Worm (Caenorhabditis elegans): ENCODE measurements around the gene agl-1.
A peak's percentile ranks its signal among the peaks of the same experiment; 100 is the strongest.

agl-1 gene

ce11 chrII:14388213-14388612 is 30.3 kb upstream of the agl-1 start, which contains the start of gene F26H11.8:
F26H11.8 (plus strand) TSS chrII:14388513.
- TF ChIP-seq ceh-16 (tag; optimal IDR thresholded peaks at IDR 0.05) (no peak), ZK546.5 (tag; optimal IDR thresholded peaks at IDR 0.05) (no peak), nhr-6 (tag; optimal IDR thresholded peaks at IDR 0.05) (no peak), nhr-21 (tag; optimal IDR thresholded peaks at IDR 0.05) (no peak), sma-9 (GFP tag; optimal IDR thresholded peaks at IDR 0.05) (no peak), sma-9 (tag; optimal IDR thresholded peaks at IDR 0.05) (no peak), crh-2 (tag; optimal IDR thresholded peaks at IDR 0.05) (no peak), nhr-77 (tag; optimal IDR thresholded peaks at IDR 0.05) (no peak), alr-1 (tag; optimal IDR thresholded peaks at IDR 0.05) (no peak), nhr-11 (tag; optimal IDR thresholded peaks at IDR 0.05) (no peak)

ce11 chrII:14383644-14384043 is 25.7 kb upstream of the agl-1 start, which contains the start of gene mes-2:
mes-2 (plus strand) TSS chrII:14383973.
- TF ChIP-seq nhr-129 (tag; optimal IDR thresholded peaks at IDR 0.05) (peak; percentile 74), lin-13 (GFP tag; optimal IDR thresholded peaks at IDR 0.05) (peak; percentile 79), R02D3.7 (tag; optimal IDR thresholded peaks at IDR 0.05) (peak; percentile 38), crh-2 (tag; optimal IDR thresholded peaks at IDR 0.05) (peak; percentile 87), mab-5 (tag; optimal IDR thresholded peaks at IDR 0.05) (peak; percentile 78), lin-11 (tag; optimal IDR thresholded peaks at IDR 0.05) (no peak), gmeb-1 (tag; optimal IDR thresholded peaks at IDR 0.05) (peak; percentile 99), mbf-1 (tag; optimal IDR thresholded peaks at IDR 0.05) (no peak), ztf-4 (tag; optimal IDR thresholded peaks at IDR 0.05) (peak; percentile 27), snpc-4 (tag; optimal IDR thresholded peaks at IDR 0.05) (peak; percentile 72), Y55F3AM.14 (GFP tag; optimal IDR thresholded peaks at IDR 0.05) (no peak), skn-1 (tag; optimal IDR thresholded peaks at IDR 0.05) (no peak), F13H6.1 (tag; optimal IDR thresholded peaks at IDR 0.05) (peak; percentile 63), nhr-10 (tag; optimal IDR thresholded peaks at IDR 0.05) (peak; percentile 57), sem-4 (tag; optimal IDR thresholded peaks at IDR 0.05) (peak; percentile 19), ZK546.5 (tag; optimal IDR thresholded peaks at IDR 0.05) (peak; percentile 25), ama-1 (optimal IDR thresholded peaks at IDR 0.05) (no peak), fos-1 (tag; optimal IDR thresholded peaks at IDR 0.05) (peak; percentile 16), zag-1 (tag; optimal IDR thresholded peaks at IDR 0.05) (no peak), ceh-82 (tag; optimal IDR thresholded peaks at IDR 0.05) (peak; percentile 27), nhr-23 (tag; optimal IDR thresholded peaks at IDR 0.05) (no peak), C34F6.9 (tag; optimal IDR thresholded peaks at IDR 0.05) (peak; percentile 86), nhr-21 (tag; optimal IDR thresholded peaks at IDR 0.05) (peak; percentile 70), nhr-25 (tag; optimal IDR thresholded peaks at IDR 0.05) (peak; percentile 72), unc-55 (GFP tag; optimal IDR thresholded peaks at IDR 0.05) (peak; percentile 95), sma-3 (GFP tag; optimal IDR thresholded peaks at IDR 0.05) (peak; percentile 76), lsy-2 (tag; optimal IDR thresholded peaks at IDR 0.05) (peak; percentile 82 to 92), nhr-6 (tag; optimal IDR thresholded peaks at IDR 0.05) (peak; percentile 55), sma-9 (GFP tag; optimal IDR thresholded peaks at IDR 0.05) (no peak), sma-9 (tag; optimal IDR thresholded peaks at IDR 0.05) (no peak)

ce11 chrII:14381450-14381849 is 23.5 kb upstream of the agl-1 start, which contains the start of gene sdz-26:
sdz-26 (plus strand) TSS chrII:14381750.
- TF ChIP-seq peb-1 (tag; optimal IDR thresholded peaks at IDR 0.05) (no peak), ceh-16 (tag; optimal IDR thresholded peaks at IDR 0.05) (no peak), ama-1 (optimal IDR thresholded peaks at IDR 0.05) (no peak), alr-1 (tag; optimal IDR thresholded peaks at IDR 0.05) (no peak), nhr-23 (tag; optimal IDR thresholded peaks at IDR 0.05) (no peak), aly-2 (tag; optimal IDR thresholded peaks at IDR 0.05) (no peak), nhr-77 (tag; optimal IDR thresholded peaks at IDR 0.05) (no peak), lin-13 (GFP tag; optimal IDR thresholded peaks at IDR 0.05) (no peak), mab-5 (tag; optimal IDR thresholded peaks at IDR 0.05) (no peak), nhr-21 (tag; optimal IDR thresholded peaks at IDR 0.05) (no peak), blmp-1 (tag; optimal IDR thresholded peaks at IDR 0.05; ENCODE audit: insufficient read depth) (no peak), nhr-6 (tag; optimal IDR thresholded peaks at IDR 0.05) (no peak)

ce11 chrII:14380778-14381177 is 22.9 kb upstream of the agl-1 start:
- TF ChIP-seq alr-1 (tag; optimal IDR thresholded peaks at IDR 0.05) (no peak), ztf-1 (GFP tag; conservative IDR thresholded peaks at IDR 0.05) (no peak), R02D3.7 (tag; optimal IDR thresholded peaks at IDR 0.05) (no peak), nhr-23 (tag; optimal IDR thresholded peaks at IDR 0.05) (no peak), gmeb-1 (tag; optimal IDR thresholded peaks at IDR 0.05) (no peak), mdl-1 (tag; optimal IDR thresholded peaks at IDR 0.05) (no peak), sem-4 (tag; optimal IDR thresholded peaks at IDR 0.05) (no peak)
